Fruit fly (Drosophila melanogaster) Kc167 (cell line): ENCODE data around the gene CG7695.

Source experiments
- Myc ChIP-seq: fragments of >200 bp; optimal IDR thresholded peaks from 2 replicates; lab custom pipeline; 2017; ENCODE audit warnings: missing external identifiers
- insv ChIP-seq: fragments of >200 bp; optimal IDR thresholded peaks from 3 replicates; lab custom pipeline; 2018; ENCODE audit warnings: missing external identifiers
- psq ChIP-seq: fragments of >200 bp; optimal IDR thresholded peaks from 2 replicates; lab custom pipeline; 2017; ENCODE audit warnings: missing external identifiers

dm6 chr3R:18628311-18628811, 11.1 kb upstream of the CG7695 start:
- TF ChIP-seq Myc (lab: Kevin White, UChicago) (no peak), insv (lab: Kevin White, UChicago) (no peak), psq (lab: Kevin White, UChicago) (no peak)
